Worm (Caenorhabditis elegans) whole organism, L1 larva: ENCODE measurements around the gene acr-12.

Source experiments
- C34B4.2 ChIP-seq: sonication (generic microtip); optimal IDR thresholded peaks from 2 replicates; lab custom pipeline; 2017; ENCODE audit warnings: mild to moderate bottlenecking, missing genetic modification characterization, missing compliant biosample characterization
- F16B12.6 ChIP-seq: fragments of 150-350 bp; optimal IDR thresholded peaks from 2 replicates; lab custom pipeline; 2014; ENCODE audit warnings: missing biosample characterization, missing genetic modification characterization
- aha-1 ChIP-seq: fragments of 150-350 bp; optimal IDR thresholded peaks from 2 replicates; lab custom pipeline; 2014; ENCODE audit warnings: missing biosample characterization, missing genetic modification characterization
- aly-2 ChIP-seq: fragments of 150-350 bp; optimal IDR thresholded peaks from 2 replicates; lab custom pipeline; 2014; ENCODE audit warnings: missing biosample characterization, missing genetic modification characterization
- blmp-1 ChIP-seq: fragments of 150-350 bp; optimal IDR thresholded peaks from 2 replicates; lab custom pipeline; 2014; ENCODE audit warnings: missing biosample characterization, missing genetic modification characterization
- ceh-63 ChIP-seq: fragments of 200-800 bp; sonication (Bioruptor generic); optimal IDR thresholded peaks from 2 replicates; lab custom pipeline; 2018; ENCODE audit warnings: mild to moderate bottlenecking, missing genetic modification characterization, missing compliant biosample characterization
- ceh-8 ChIP-seq: fragments of 200-800 bp; sonication (Bioruptor generic); optimal IDR thresholded peaks from 2 replicates; lab custom pipeline; 2018; ENCODE audit warnings: mild to moderate bottlenecking, missing genetic modification characterization, moderate library complexity, missing compliant biosample characterization
- ceh-82 ChIP-seq, 3 experiments: fragments of 150-350 bp in 1 of 3; sonication (generic microtip) in 2 of 3; optimal IDR thresholded peaks; 2 replicates each; lab custom pipeline; 2014 to 2017; ENCODE audit warnings: missing biosample characterization in 3 of 3, missing genetic modification characterization in 3 of 3
- ceh-88 ChIP-seq: fragments of 200-800 bp; sonication (Bioruptor generic); IDR thresholded peaks from 2 replicates; pipeline ENCODE4 v1.3.6; 2022; ENCODE audit warnings: missing genetic modification characterization, missing compliant biosample characterization
- efl-1 ChIP-seq, 4 experiments: fragments of 150-350 bp; optimal IDR thresholded peaks in 3 of 4; peaks in 1 of 4; 1 replicate in 1 of 4; 2 replicates in 3 of 4; lab custom pipeline; 2014; ENCODE audit warnings: missing biosample characterization in 2 of 4, missing genetic modification characterization in 2 of 4, missing genetic modification reagents in 2 of 4
- efl-3 ChIP-seq: fragments of 200-800 bp; sonication (Bioruptor generic); optimal IDR thresholded peaks from 2 replicates; lab custom pipeline; 2018; ENCODE audit warnings: mild to moderate bottlenecking, missing genetic modification characterization, missing compliant biosample characterization
- egl-13 ChIP-seq: sonication (generic microtip); optimal IDR thresholded peaks from 2 replicates; lab custom pipeline; 2016; ENCODE audit warnings: missing genotype, missing genetic modification reagents, missing genetic modification characterization, missing compliant biosample characterization
- elt-2 ChIP-seq: sonication (generic microtip); optimal IDR thresholded peaks from 2 replicates; lab custom pipeline; 2016; ENCODE audit warnings: missing genetic modification characterization, mild to moderate bottlenecking, inconsistent platforms, missing compliant biosample characterization, missing genetic modification reagents
- elt-3 ChIP-seq, 6 experiments: fragments of 150-350 bp in 1 of 6; sonication (generic microtip); optimal IDR thresholded peaks; 2 replicates each; lab custom pipeline; 2017 to 2018; ENCODE audit warnings: missing biosample characterization in 6 of 6, missing genetic modification characterization in 6 of 6, inconsistent platforms in 1 of 6
- fkh-10 ChIP-seq: sonication (generic microtip); optimal IDR thresholded peaks from 2 replicates; lab custom pipeline; 2017; ENCODE audit warnings: missing biosample characterization, missing genetic modification reagents, missing genetic modification characterization
- fkh-8 ChIP-seq: sonication (generic microtip); optimal IDR thresholded peaks from 2 replicates; lab custom pipeline; 2016; ENCODE audit warnings: mild to moderate bottlenecking, missing genetic modification characterization, missing compliant biosample characterization
- grh-1 ChIP-seq: fragments of 200-800 bp; sonication (Bioruptor generic); IDR thresholded peaks from 2 replicates; pipeline ENCODE4 v1.3.6; 2022; ENCODE audit warnings: missing genetic modification reagents, missing genetic modification characterization, missing compliant biosample characterization
- hlh-17 ChIP-seq: fragments of 200-800 bp; sonication (Bioruptor generic); optimal IDR thresholded peaks from 2 replicates; lab custom pipeline; 2018; ENCODE audit warnings: missing genetic modification characterization, mild to moderate bottlenecking, missing compliant biosample characterization, moderate library complexity, borderline replicate concordance
- lin-14 ChIP-seq: fragments of 200-800 bp; sonication (Bioruptor generic); optimal IDR thresholded peaks from 2 replicates; lab custom pipeline; 2018; ENCODE audit warnings: mild to moderate bottlenecking, missing genetic modification characterization, moderate library complexity, missing compliant biosample characterization
- lin-15B ChIP-seq: fragments of 150-350 bp; sonication (generic microtip); optimal IDR thresholded peaks from 3 replicates; lab custom pipeline; 2014; ENCODE audit warnings: missing biosample characterization, missing genetic modification characterization
- lin-39 ChIP-seq: fragments of 150-350 bp; optimal IDR thresholded peaks from 2 replicates; lab custom pipeline; 2014; ENCODE audit warnings: missing biosample characterization, missing genetic modification reagents, missing genetic modification characterization
- lir-3 ChIP-seq: sonication (generic microtip); optimal IDR thresholded peaks from 2 replicates; lab custom pipeline; 2016; ENCODE audit warnings: mild to moderate bottlenecking, missing genetic modification characterization, moderate library complexity, missing compliant biosample characterization; ENCODE audit not compliant: poor library complexity
- mdl-1 ChIP-seq, 2 experiments: fragments of 150-350 bp; optimal IDR thresholded peaks; 2 replicates each; lab custom pipeline; 2014 to 2017; ENCODE audit warnings: missing biosample characterization in 2 of 2, missing genetic modification characterization in 2 of 2, inconsistent platforms in 1 of 2
- mef-2 ChIP-seq: fragments of 150-350 bp; optimal IDR thresholded peaks from 2 replicates; lab custom pipeline; 2014; ENCODE audit warnings: missing biosample characterization, missing genetic modification characterization
- nhr-19 ChIP-seq: fragments of 200-800 bp; sonication (Bioruptor generic); conservative IDR thresholded peaks from 2 replicates; pipeline ENCODE4 v1.3.6; 2022; ENCODE audit warnings: missing genetic modification characterization, missing compliant biosample characterization
- nhr-71 ChIP-seq: sonication (generic microtip); optimal IDR thresholded peaks from 2 replicates; lab custom pipeline; 2016; ENCODE audit warnings: mild to moderate bottlenecking, missing genetic modification characterization, moderate library complexity, missing compliant biosample characterization
- nhr-85 ChIP-seq: sonication (generic microtip); peaks from one replicate; lab custom pipeline; 2016; ENCODE audit warnings: missing genetic modification characterization, inconsistent platforms, missing compliant biosample characterization
- nhr-90 ChIP-seq: sonication (generic microtip); optimal IDR thresholded peaks from 2 replicates; lab custom pipeline; 2016; ENCODE audit warnings: mild to moderate bottlenecking, missing genetic modification characterization, missing compliant biosample characterization; ENCODE audit not compliant: poor library complexity
- pax-3 ChIP-seq: fragments of 200-800 bp; sonication (Bioruptor generic); optimal IDR thresholded peaks from 2 replicates; lab custom pipeline; 2018; ENCODE audit warnings: mild to moderate bottlenecking, missing genetic modification characterization, moderate library complexity, missing compliant biosample characterization
- skn-1 ChIP-seq: fragments of 150-350 bp; optimal IDR thresholded peaks from 2 replicates; lab custom pipeline; 2014; ENCODE audit warnings: missing biosample characterization, missing genetic modification characterization
- snpc-4 ChIP-seq: fragments of 150-350 bp; optimal IDR thresholded peaks from 2 replicates; lab custom pipeline; 2014; ENCODE audit warnings: missing biosample characterization, missing genetic modification characterization
- sox-4 ChIP-seq: sonication (generic microtip); optimal IDR thresholded peaks from 2 replicates; lab custom pipeline; 2016; ENCODE audit warnings: missing genetic modification characterization, missing compliant biosample characterization
- sptf-1 ChIP-seq: fragments of 150-350 bp; optimal IDR thresholded peaks from 2 replicates; lab custom pipeline; 2014; ENCODE audit warnings: missing biosample characterization, missing genetic modification characterization
- swsn-7 ChIP-seq: sonication (generic microtip); optimal IDR thresholded peaks from 2 replicates; lab custom pipeline; 2016; ENCODE audit warnings: missing genetic modification characterization, missing compliant biosample characterization
- unc-62 ChIP-seq: fragments of 150-350 bp; optimal IDR thresholded peaks from 2 replicates; lab custom pipeline; 2014; ENCODE audit warnings: missing biosample characterization, missing genetic modification reagents, missing genetic modification characterization
- unc-86 ChIP-seq: sonication (generic microtip); optimal IDR thresholded peaks from 2 replicates; lab custom pipeline; 2016; ENCODE audit warnings: missing genetic modification characterization, missing compliant biosample characterization
- vab-15 ChIP-seq: sonication (generic microtip); optimal IDR thresholded peaks from 2 replicates; lab custom pipeline; 2017; ENCODE audit warnings: missing genotype, mild to moderate bottlenecking, missing genetic modification characterization, missing compliant biosample characterization
- xbp-1 ChIP-seq: sonication (generic microtip); optimal IDR thresholded peaks from 2 replicates; lab custom pipeline; 2016; ENCODE audit warnings: missing genetic modification characterization, missing compliant biosample characterization
- zag-1 ChIP-seq: fragments of 150-350 bp; optimal IDR thresholded peaks from 2 replicates; lab custom pipeline; 2014; ENCODE audit warnings: missing biosample characterization, missing genetic modification characterization
- zip-4 ChIP-seq: fragments of 200-800 bp; sonication (Bioruptor generic); optimal IDR thresholded peaks from 2 replicates; lab custom pipeline; 2018; ENCODE audit warnings: mild to moderate bottlenecking, missing genetic modification characterization, moderate library complexity, missing compliant biosample characterization
- ztf-11 ChIP-seq, 2 experiments: sonication (generic microtip); optimal IDR thresholded peaks; 2 replicates each; lab custom pipeline; 2016 to 2017; ENCODE audit warnings: missing genetic modification characterization in 2 of 2, missing biosample characterization in 1 of 2, missing compliant biosample characterization in 1 of 2

acr-12 gene

ce11 chrX:13532424-13533309 lies at the start of gene acr-12:
acr-12 (plus strand) TSS chrX:13532853.
- TF ChIP-seq lin-14 (GFP tag; lab: Kevin White, UChicago) (peak; percentile 72), efl-1 (optimal IDR thresholded peaks at IDR 0.05; lab: Kevin White, UChicago) (no peak), efl-1 (GFP tag; optimal IDR thresholded peaks at IDR 0.05 in 1 of 2; lab: Kevin White, UChicago) (no peak), ceh-82 (tag; optimal IDR thresholded peaks at IDR 0.05; lab: Kevin White, UChicago) (peak in 1 of 3 experiments; percentile 10), ztf-11 (tag; optimal IDR thresholded peaks at IDR 0.05; lab: Kevin White, UChicago) (no peak), ceh-88 (GFP tag; lab: Robert Waterston, UW) (no peak)

DNA sequence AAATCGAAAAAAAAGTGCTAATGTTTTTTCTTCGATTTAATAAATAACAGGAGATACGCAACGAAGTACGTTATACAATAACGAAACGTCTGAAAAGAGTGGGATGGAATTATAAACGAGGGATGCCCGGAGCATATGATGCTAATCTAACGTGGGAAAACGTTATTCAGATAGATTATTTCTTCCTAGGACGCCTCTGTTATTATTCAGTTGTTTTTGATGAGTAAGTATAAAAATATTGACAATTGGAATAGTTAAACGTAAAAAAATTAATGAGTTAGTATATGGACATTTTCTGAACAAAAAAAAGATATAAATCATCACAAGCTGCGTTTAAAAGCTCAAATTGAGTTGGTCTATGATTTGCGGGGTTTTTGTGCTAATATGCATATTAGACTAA lies 47.8 kb upstream of the acr-12 start, which contains the start of gene srd-51:
Gene srd-51, minus strand, starts transcription at position 101 of the 400 bp plus-strand sequence.
- TF ChIP-seq ztf-11 (tag; optimal IDR thresholded peaks at IDR 0.05; lab: Kevin White, UChicago) (no peak), nhr-90 (tag; lab: Kevin White, UChicago) (no peak), elt-2 (no peak), xbp-1 (no peak), skn-1 (no peak), efl-3 (GFP tag; lab: Kevin White, UChicago) (no peak), grh-1 (GFP tag; lab: Robert Waterston, UW) (no peak), F16B12.6 (tag; lab: Kevin White, UChicago) (no peak), sox-4 (no peak), aha-1 (tag; lab: Kevin White, UChicago) (no peak)

ce11 chrX:13493762-13494161 lies 38.9 kb upstream of the acr-12 start:
- TF ChIP-seq efl-1 (optimal IDR thresholded peaks at IDR 0.05; lab: Kevin White, UChicago) (no peak), efl-1 (GFP tag; optimal IDR thresholded peaks at IDR 0.05 in 1 of 2; lab: Kevin White, UChicago) (peak in 1 of 2 experiments; percentile 56), lin-14 (GFP tag; lab: Kevin White, UChicago) (peak; percentile 50), unc-62 (GFP tag; lab: Kevin White, UChicago) (no peak), fkh-10 (GFP tag; lab: Kevin White, UChicago) (peak; percentile 45), sptf-1 (tag; lab: Kevin White, UChicago) (no peak)

- TF ChIP-seq zip-4 (GFP tag; lab: Kevin White, UChicago), result no peak
- no peak for TF ChIP-seq mef-2
- TF ChIP-seq egl-13, result no peak
- peak; percentile 77 for TF ChIP-seq fkh-10 (GFP tag; lab: Kevin White, UChicago)
- TF ChIP-seq nhr-85 (tag; lab: Kevin White, UChicago), result peak; percentile 31
- peak; percentile 41 for TF ChIP-seq lin-14 (GFP tag; lab: Kevin White, UChicago)
- no peak for TF ChIP-seq ceh-63
- no peak for TF ChIP-seq snpc-4 (tag; lab: Kevin White, UChicago)
- no peak for TF ChIP-seq elt-3 (tag; optimal IDR thresholded peaks at IDR 0.05; lab: Kevin White, UChicago)
- TF ChIP-seq blmp-1, result no peak
- no peak for TF ChIP-seq efl-3 (GFP tag; lab: Kevin White, UChicago)
- no peak for TF ChIP-seq swsn-7
- TF ChIP-seq unc-86, result no peak
Observed at ce11 chrX:13499098-13499497, 33.6 kb upstream of the acr-12 start.

ce11 chrX:13499923-13500322 lies 32.7 kb upstream of the acr-12 start:
- TF ChIP-seq ztf-11 (tag; optimal IDR thresholded peaks at IDR 0.05; lab: Kevin White, UChicago) (no peak), nhr-71 (tag; lab: Kevin White, UChicago) (peak; percentile 46), snpc-4 (tag; lab: Kevin White, UChicago) (no peak), fkh-8 (tag; lab: Kevin White, UChicago) (peak; percentile 79), xbp-1 (no peak), C34B4.2 (tag; lab: Kevin White, UChicago) (no peak), blmp-1 (no peak), efl-3 (GFP tag; lab: Kevin White, UChicago) (no peak), aly-2 (no peak), mdl-1 (tag; optimal IDR thresholded peaks at IDR 0.05; lab: Kevin White, UChicago) (no peak), grh-1 (GFP tag; lab: Robert Waterston, UW) (no peak), unc-62 (GFP tag; lab: Kevin White, UChicago) (no peak), ceh-82 (tag; optimal IDR thresholded peaks at IDR 0.05; lab: Kevin White, UChicago) (no peak), vab-15 (tag; lab: Kevin White, UChicago) (no peak), lir-3 (tag; lab: Kevin White, UChicago) (no peak), ceh-8 (GFP tag; lab: Kevin White, UChicago) (peak; percentile 5), hlh-17 (GFP tag; lab: Kevin White, UChicago) (no peak), pax-3 (tag; lab: Kevin White, UChicago) (peak; percentile 27), lin-39 (no peak), zag-1 (tag; lab: Kevin White, UChicago) (no peak), lin-15B (tag; lab: Kevin White, UChicago) (no peak), nhr-19 (GFP tag; lab: Robert Waterston, UW) (no peak)
